Fruit fly (Drosophila melanogaster): ENCODE data around the gene CG46306.

Gene CG46306

dm6 chrX:16834259-16834658, 1.1 kb downstream of the CG46306 start (continued):
- TF ChIP-seq zen2 (GFP tag; IDR thresholded peaks at IDR 0.05; ENCODE audit: partially characterized antibody), result no peak
- TF ChIP-seq MTF-1 (GFP tag; optimal IDR thresholded peaks at IDR 0.05; ENCODE audit: borderline replicate concordance), result no peak
- no peak for TF ChIP-seq ara (GFP tag; IDR thresholded peaks at IDR 0.05)
- no peak for TF ChIP-seq NFAT (GFP tag; IDR thresholded peaks at IDR 0.05)
- no peak for TF ChIP-seq disco-r (GFP tag; optimal IDR thresholded peaks at IDR 0.05)
- TF ChIP-seq so (GFP tag; IDR thresholded peaks at IDR 0.05), result peak; percentile 41; the same call in 1 of the 3 replicates
- no peak for TF ChIP-seq CG14710 (tag; optimal IDR thresholded peaks at IDR 0.05)
- TF ChIP-seq CG16815 (GFP tag; optimal IDR thresholded peaks at IDR 0.05), result no peak
- peak; percentile 17 for TF ChIP-seq Dek (tag; optimal IDR thresholded peaks at IDR 0.05)
- peak; percentile 63 for TF ChIP-seq Ets65A (GFP tag)
- TF ChIP-seq slbo (GFP tag; IDR thresholded peaks at IDR 0.05), result peak; percentile 37; the same call in 1 of the 2 replicates
- TF ChIP-seq bcd (GFP tag; optimal IDR thresholded peaks at IDR 0.05), result peak; percentile 15
- no peak for TF ChIP-seq crp (GFP tag; optimal IDR thresholded peaks at IDR 0.05)
- TF ChIP-seq Elba2 (GFP tag; optimal IDR thresholded peaks at IDR 0.05), result no peak
- peak; percentile 35 for TF ChIP-seq Fer1 (GFP tag; optimal IDR thresholded peaks at IDR 0.05)
- peak; percentile 69 for TF ChIP-seq grau (tag; optimal IDR thresholded peaks at IDR 0.05)
- peak; percentile 11 for TF ChIP-seq lilli (GFP tag; optimal IDR thresholded peaks at IDR 0.05)
- no peak for TF ChIP-seq HLH3B (GFP tag; IDR thresholded peaks at IDR 0.05)
- no peak for TF ChIP-seq CG14050 (GFP tag; IDR thresholded peaks at IDR 0.05)
- no peak for TF ChIP-seq YL-1 (GFP tag; optimal IDR thresholded peaks at IDR 0.05)
- peak; percentile 9 for TF ChIP-seq twi (tag; optimal IDR thresholded peaks at IDR 0.05)
- TF ChIP-seq CG17328 (GFP tag; IDR thresholded peaks at IDR 0.05), result 0 out of 2 replicates have a peak, but pooled peaks have one; percentile 14
- peak; percentile 32 for TF ChIP-seq Sox100B (GFP tag; optimal IDR thresholded peaks at IDR 0.05)
- no peak for TF ChIP-seq ERR (GFP tag; optimal IDR thresholded peaks at IDR 0.05)
- no peak for TF ChIP-seq Neu2 (GFP tag; optimal IDR thresholded peaks at IDR 0.05; ENCODE audit: borderline replicate concordance)
- TF ChIP-seq ham (GFP tag; IDR thresholded peaks at IDR 0.05), result no peak
- no peak for TF ChIP-seq Atf6 (GFP tag; IDR thresholded peaks at IDR 0.05)
- TF ChIP-seq CG9609 (GFP tag; optimal IDR thresholded peaks at IDR 0.05), result no peak
- no peak for TF ChIP-seq NK7.1 (GFP tag; optimal IDR thresholded peaks at IDR 0.05)
- TF ChIP-seq bsh (GFP tag; optimal IDR thresholded peaks at IDR 0.05), result peak; percentile 53 to 80
- no peak for TF ChIP-seq CG16813 (GFP tag; IDR thresholded peaks at IDR 0.05; ENCODE audit: partially characterized antibody)
- peak; percentile 64 for TF ChIP-seq dmrt99B (tag; optimal IDR thresholded peaks at IDR 0.05)
- TF ChIP-seq ci (GFP tag; IDR thresholded peaks at IDR 0.05), result no peak
- TF ChIP-seq ssp (GFP tag; IDR thresholded peaks at IDR 0.05), result no peak
- no peak for TF ChIP-seq cwo (GFP tag; optimal IDR thresholded peaks at IDR 0.05)
- TF ChIP-seq tap (tag; optimal IDR thresholded peaks at IDR 0.05), result no peak
- no peak for TF ChIP-seq ems (GFP tag; optimal IDR thresholded peaks at IDR 0.05)
- no peak for TF ChIP-seq CG6765 (GFP tag; optimal IDR thresholded peaks at IDR 0.05)
- no peak for TF ChIP-seq B-H1 (GFP tag; IDR thresholded peaks at IDR 0.05)
- no peak for TF ChIP-seq jing (GFP tag; optimal IDR thresholded peaks at IDR 0.05)
- no peak for TF ChIP-seq usp (GFP tag; optimal IDR thresholded peaks at IDR 0.05)
- no peak for TF ChIP-seq CG1792 (GFP tag; optimal IDR thresholded peaks at IDR 0.05)
- TF ChIP-seq gsb-n (tag; optimal IDR thresholded peaks at IDR 0.05), result no peak
- TF ChIP-seq Sry-δ (GFP tag; optimal IDR thresholded peaks at IDR 0.05), result no peak
- peak; percentile 21 for TF ChIP-seq fd96Cb (tag; optimal IDR thresholded peaks at IDR 0.05)
- no peak for TF ChIP-seq CG2116 (GFP tag; optimal IDR thresholded peaks at IDR 0.05)
- no peak for TF ChIP-seq CG10366 (GFP tag; IDR thresholded peaks at IDR 0.05)
- peak; percentile 12 for TF ChIP-seq Hsf (GFP tag; optimal IDR thresholded peaks at IDR 0.05)
- TF ChIP-seq croc (GFP tag; conservative IDR thresholded peaks at IDR 0.05), result no peak
- no peak for TF ChIP-seq Bdp1 (GFP tag; optimal IDR thresholded peaks at IDR 0.05)
- TF ChIP-seq CG8924 (tag; optimal IDR thresholded peaks at IDR 0.05), result peak; percentile 37
- peak; percentile 55 for TF ChIP-seq CG6689 (GFP tag; IDR thresholded peaks at IDR 0.05)

Measured in whole organism, embryonic.